Worm (Caenorhabditis elegans): ENCODE measurements around the gene npax-4.

npax-4 gene

DNA sequence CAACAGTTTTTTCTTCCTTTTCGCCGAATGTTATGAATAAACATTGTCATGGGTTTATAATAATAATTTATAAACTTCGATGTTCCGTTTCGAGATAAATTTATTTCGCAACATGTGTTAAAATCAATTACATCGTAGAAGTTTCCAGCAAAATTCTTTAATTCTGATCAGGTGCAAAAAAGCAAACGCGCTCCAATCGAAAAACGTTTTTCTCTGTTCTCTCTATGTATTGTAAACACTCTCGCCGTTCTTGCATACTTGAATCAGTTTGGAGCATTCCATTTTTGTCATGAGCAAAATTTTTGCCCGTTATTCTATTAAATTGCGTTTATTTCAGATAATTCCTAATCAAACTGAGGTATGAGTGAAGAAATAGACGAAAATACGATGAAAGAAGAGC, 14.0 kb upstream of the npax-4 start, which contains the start of gene rad-54.L2 (continued):
- peak; percentile 79 for TF ChIP-seq fkh-8 (tag; optimal IDR thresholded peaks at IDR 0.05)
- peak; percentile 76 for TF ChIP-seq mep-1 (tag; optimal IDR thresholded peaks at IDR 0.05)
- peak; percentile 5 for TF ChIP-seq nhr-85 (tag)
- peak; percentile 29 for TF ChIP-seq tbx-2 (tag; optimal IDR thresholded peaks at IDR 0.05)
- peak; percentile 17 for TF ChIP-seq blmp-1 (tag; optimal IDR thresholded peaks at IDR 0.05)
- no peak for TF ChIP-seq grh-1 (GFP tag; IDR thresholded peaks at IDR 0.05)
- TF ChIP-seq sup-37 (GFP tag; optimal IDR thresholded peaks at IDR 0.05), result no peak
- TF ChIP-seq elt-2 (tag; optimal IDR thresholded peaks at IDR 0.05), result no peak
- no peak for TF ChIP-seq hlh-17 (GFP tag; optimal IDR thresholded peaks at IDR 0.05; ENCODE audit: borderline replicate concordance)
- peak; percentile 57 for TF ChIP-seq dsc-1 (tag; optimal IDR thresholded peaks at IDR 0.05)
- TF ChIP-seq nhr-90 (tag; optimal IDR thresholded peaks at IDR 0.05; ENCODE audit: poor library complexity), result peak; percentile 23
- no peak for TF ChIP-seq ceh-88 (GFP tag; IDR thresholded peaks at IDR 0.05)
- no peak for TF ChIP-seq nhr-84 (tag; optimal IDR thresholded peaks at IDR 0.05)
- TF ChIP-seq nhr-76 (tag; optimal IDR thresholded peaks at IDR 0.05), result no peak
- TF ChIP-seq snu-23 (GFP tag; optimal IDR thresholded peaks at IDR 0.05), result peak; percentile 64
- no peak for TF ChIP-seq ets-5 (GFP tag; IDR thresholded peaks at IDR 0.05)
- TF ChIP-seq nhr-19 (GFP tag; conservative IDR thresholded peaks at IDR 0.05), result no peak
- TF ChIP-seq lsy-2 (tag; optimal IDR thresholded peaks at IDR 0.05), result peak; percentile 41 to 76

DNA sequence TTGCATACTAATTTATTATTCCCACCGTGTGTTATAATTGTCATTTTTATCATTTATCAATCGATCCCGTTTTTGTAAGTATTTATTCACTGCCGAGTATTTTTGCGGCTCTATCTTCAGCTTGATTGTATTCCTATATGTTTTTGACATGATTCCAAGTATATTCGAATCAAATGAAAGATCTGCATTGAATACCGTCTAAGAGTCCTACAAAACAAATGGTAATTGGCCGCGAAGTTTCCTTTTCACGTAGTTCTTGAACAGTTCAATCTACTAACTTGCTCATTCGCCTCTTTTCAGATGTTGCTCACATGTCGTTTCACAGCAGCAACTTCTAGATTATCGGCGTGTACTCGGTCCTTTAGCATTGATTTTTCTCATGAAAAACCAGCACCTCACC, 12.8 kb upstream of the npax-4 start, which contains the start of gene C27B7.2:
C27B7.2 (plus strand) TSS at position 301 of the 400 bp plus-strand sequence.
- TF ChIP-seq mep-1 (tag; optimal IDR thresholded peaks at IDR 0.05) (no peak), unc-86 (tag; optimal IDR thresholded peaks at IDR 0.05) (no peak), nhr-76 (tag; optimal IDR thresholded peaks at IDR 0.05) (no peak), lir-3 (tag; optimal IDR thresholded peaks at IDR 0.05; ENCODE audit: poor library complexity) (no peak), efl-1 (optimal IDR thresholded peaks at IDR 0.05) (no peak), efl-1 (GFP tag; optimal IDR thresholded peaks at IDR 0.05 in 1 of 2) (no peak), mdl-1 (tag; optimal IDR thresholded peaks at IDR 0.05) (no peak), ztf-11 (tag; optimal IDR thresholded peaks at IDR 0.05) (no peak), sptf-1 (tag; optimal IDR thresholded peaks at IDR 0.05) (no peak), blmp-1 (tag; optimal IDR thresholded peaks at IDR 0.05) (no peak), fkh-10 (GFP tag; optimal IDR thresholded peaks at IDR 0.05) (no peak)

DNA sequence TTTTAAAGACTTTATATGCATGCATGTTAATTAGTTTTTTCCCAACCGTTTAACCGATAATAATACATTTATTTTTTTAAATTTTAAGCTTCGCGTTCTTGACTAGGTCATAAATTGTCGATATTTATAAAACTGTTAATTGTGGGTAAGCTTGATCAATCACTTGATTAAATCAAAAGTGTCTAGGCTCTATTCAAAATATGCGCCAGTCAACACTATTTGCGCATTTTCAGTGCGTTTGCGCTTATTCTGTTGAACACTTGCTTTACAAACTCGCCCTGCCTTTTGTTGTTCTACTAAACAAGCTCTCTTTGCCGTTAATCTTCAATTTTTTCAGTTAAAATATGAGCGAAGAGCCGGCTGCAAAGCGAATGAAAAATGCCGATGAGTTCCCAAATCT, 11.4 kb upstream of the npax-4 start, which contains the start of gene spr-2:
spr-2 (plus strand) TSS at position 332 of the 400 bp plus-strand sequence.
- peak; percentile 79 for TF ChIP-seq nhr-90 (tag; optimal IDR thresholded peaks at IDR 0.05; ENCODE audit: poor library complexity)
- TF ChIP-seq unc-30 (tag; optimal IDR thresholded peaks at IDR 0.05), result no peak
- no peak for TF ChIP-seq nhr-237 (tag; optimal IDR thresholded peaks at IDR 0.05)
- TF ChIP-seq unc-62 (GFP tag; optimal IDR thresholded peaks at IDR 0.05), result no peak
- TF ChIP-seq C34B4.2 (tag; optimal IDR thresholded peaks at IDR 0.05), result no peak
- peak; percentile 42 for TF ChIP-seq lin-13 (GFP tag; optimal IDR thresholded peaks at IDR 0.05)
- TF ChIP-seq ces-1 (GFP tag; optimal IDR thresholded peaks at IDR 0.05), result no peak
- peak; percentile 86 to 91 for TF ChIP-seq lin-35 (GFP tag; optimal IDR thresholded peaks at IDR 0.05)
- TF ChIP-seq mab-9 (GFP tag; IDR thresholded peaks at IDR 0.05), result no peak
- no peak for TF ChIP-seq lir-3 (tag; optimal IDR thresholded peaks at IDR 0.05; ENCODE audit: poor library complexity)
- peak; percentile 8 for TF ChIP-seq elt-2 (tag; optimal IDR thresholded peaks at IDR 0.05)
- no peak for TF ChIP-seq pag-3 (tag; optimal IDR thresholded peaks at IDR 0.05; ENCODE audit: borderline replicate concordance, insufficient read depth)
- TF ChIP-seq nhr-12 (tag; optimal IDR thresholded peaks at IDR 0.05), result no peak
- TF ChIP-seq mep-1 (tag; optimal IDR thresholded peaks at IDR 0.05), result peak; percentile 92
- no peak for TF ChIP-seq nhr-84 (tag; optimal IDR thresholded peaks at IDR 0.05)
- TF ChIP-seq unc-130 (tag; optimal IDR thresholded peaks at IDR 0.05), result peak; percentile 37
- TF ChIP-seq ets-5 (GFP tag; IDR thresholded peaks at IDR 0.05), result no peak
- peak; percentile 75 for TF ChIP-seq lin-39 (tag; optimal IDR thresholded peaks at IDR 0.05)
- TF ChIP-seq sptf-1 (tag; optimal IDR thresholded peaks at IDR 0.05), result no peak
- no peak for TF ChIP-seq hpl-2 (GFP tag; optimal IDR thresholded peaks at IDR 0.05)
- peak; percentile 84 for TF ChIP-seq rnt-1 (tag; optimal IDR thresholded peaks at IDR 0.05)
- TF ChIP-seq pqm-1 (tag; optimal IDR thresholded peaks at IDR 0.05), result no peak
- no peak for TF ChIP-seq ceh-63 (GFP tag; optimal IDR thresholded peaks at IDR 0.05)
- peak; percentile 76 for TF ChIP-seq C16A3.4 (tag; optimal IDR thresholded peaks at IDR 0.05)
- TF ChIP-seq skn-1 (tag; optimal IDR thresholded peaks at IDR 0.05), result peak; percentile 52
- TF ChIP-seq irx-1 (tag; optimal IDR thresholded peaks at IDR 0.05), result peak; percentile 59
- TF ChIP-seq fkh-4 (tag; optimal IDR thresholded peaks at IDR 0.05; ENCODE audit: borderline replicate concordance), result no peak
- peak; percentile 59 for TF ChIP-seq unc-86 (tag; optimal IDR thresholded peaks at IDR 0.05)
- TF ChIP-seq hlh-4 (tag; optimal IDR thresholded peaks at IDR 0.05), result no peak
- no peak for TF ChIP-seq egl-27 (tag; optimal IDR thresholded peaks at IDR 0.05)
- TF ChIP-seq nhr-11 (tag; optimal IDR thresholded peaks at IDR 0.05), result peak; percentile 67
- TF ChIP-seq dsc-1 (tag; optimal IDR thresholded peaks at IDR 0.05), result peak; percentile 75

All from whole organism, L1 larva.